Worm (Caenorhabditis elegans) whole organism, L4/young adult: ENCODE results near the gene ruvb-1.

Experiments
- W03F9.2 ChIP-seq: fragments of 150-350 bp; optimal IDR thresholded peaks from 2 replicates; lab custom pipeline; 2014; ENCODE audit warnings: missing biosample characterization, missing genetic modification characterization
- him-1 ChIP-seq: sonication (generic microtip); optimal IDR thresholded peaks from 2 replicates; lab custom pipeline; 2016; ENCODE audit warnings: missing genotype, missing genetic modification reagents, missing genetic modification characterization, missing compliant biosample characterization

- TF ChIP-seq W03F9.2 (tag; lab: Kevin White, UChicago) = no peak
- TF ChIP-seq him-1 (tag; lab: Kevin White, UChicago) = no peak
These were observed 11.0 kb upstream of the ruvb-1 start, which contains the start of the genes rde-1 and trpp-6 for ce11 chrV:9991610-9992009.
